Fruit fly (Drosophila melanogaster): ENCODE results near the gene CG14985.

The CG14985 gene

DNA sequence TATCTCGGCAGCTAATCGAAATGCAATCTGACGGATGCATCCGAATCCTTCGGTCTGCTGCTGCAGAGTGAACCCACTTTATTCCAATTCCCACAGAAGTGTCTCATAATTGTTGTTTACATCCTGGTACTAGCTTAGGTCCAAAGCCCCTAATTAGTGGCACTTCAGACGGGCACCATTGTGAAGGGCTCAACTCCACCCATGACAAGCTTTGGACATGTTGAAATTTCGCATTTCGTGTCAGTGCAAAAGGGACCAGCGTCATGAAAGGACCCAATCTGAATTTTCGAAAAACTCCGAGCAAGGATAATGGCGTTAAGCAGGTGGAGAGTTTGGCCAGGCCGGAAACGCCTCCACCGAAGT lies 23.2 kb downstream of the CG14985 start, which contains the start of gene Gr64a:
TSS of gene Gr64a (plus strand) at position 264 of the 363 bp plus-strand sequence.
- TF ChIP-seq Dll (optimal IDR thresholded peaks at IDR 0.05) (no peak), usp (GFP tag; optimal IDR thresholded peaks at IDR 0.05) (no peak), pan (optimal IDR thresholded peaks at IDR 0.05) (no peak), CG8478 (optimal IDR thresholded peaks at IDR 0.05) (no peak), EcR (GFP tag; optimal IDR thresholded peaks at IDR 0.05) (no peak), psq (optimal IDR thresholded peaks at IDR 0.05) (no peak)

DNA sequence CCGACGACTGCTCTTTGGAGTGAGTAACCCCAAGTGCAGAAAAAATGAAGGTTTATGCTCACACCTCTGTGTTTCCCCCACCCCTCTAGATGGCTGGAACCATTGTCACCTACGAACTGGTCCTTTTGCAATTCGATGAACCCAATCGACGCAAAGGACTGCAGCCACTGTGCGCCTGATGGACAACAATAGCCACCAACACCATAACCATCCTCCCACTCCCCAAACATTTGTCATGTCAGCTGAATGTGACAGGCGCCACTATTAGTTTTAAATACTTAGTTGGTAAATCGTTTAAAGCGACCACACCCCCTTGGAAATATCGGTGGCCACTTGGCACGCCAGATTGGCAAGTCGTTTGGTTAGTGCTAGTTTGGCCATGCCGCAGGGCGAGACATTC lies 25.0 kb downstream of the CG14985 start, which contains the start of the genes Gr64b and Gr64c:
TSS of gene Gr64b (plus strand) at position 301 of the 400 bp plus-strand sequence.
TSS of gene Gr64c (plus strand) at position 301 of the 400 bp plus-strand sequence.
- no peak for TF ChIP-seq psq (optimal IDR thresholded peaks at IDR 0.05)
- TF ChIP-seq EcR (GFP tag; optimal IDR thresholded peaks at IDR 0.05), result no peak
- no peak for TF ChIP-seq usp (GFP tag; optimal IDR thresholded peaks at IDR 0.05)
- TF ChIP-seq CG8478 (optimal IDR thresholded peaks at IDR 0.05), result no peak
- TF ChIP-seq Dll (optimal IDR thresholded peaks at IDR 0.05), result no peak
- TF ChIP-seq pan (optimal IDR thresholded peaks at IDR 0.05), result no peak

DNA sequence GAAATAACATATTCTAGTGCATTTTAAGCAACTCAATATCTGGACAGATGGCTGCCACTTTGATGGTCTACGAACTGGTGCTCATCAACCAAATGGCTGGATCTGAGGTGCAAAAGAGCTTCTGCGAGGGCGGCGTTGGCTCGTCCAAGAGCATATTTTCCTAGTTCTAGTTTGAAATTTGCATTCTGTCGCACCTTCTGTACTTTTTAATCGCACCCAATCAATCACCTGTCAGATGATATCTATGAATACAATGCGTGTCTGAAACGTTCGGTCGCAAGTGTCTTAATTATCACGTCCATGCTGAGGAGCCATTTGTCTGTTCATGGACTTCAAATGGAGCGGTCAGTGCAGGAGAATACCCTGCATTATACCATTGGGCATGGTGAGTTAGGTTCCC lies 28.5 kb downstream of the CG14985 start, which contains the start of the genes Gr64d and Gr64e:
TSS of gene Gr64d (plus strand) at position 301 of the 400 bp plus-strand sequence.
TSS of gene Gr64e (plus strand) at position 380 of the 400 bp plus-strand sequence.
- TF ChIP-seq CG8478 (optimal IDR thresholded peaks at IDR 0.05) (no peak), Dll (optimal IDR thresholded peaks at IDR 0.05) (no peak), psq (optimal IDR thresholded peaks at IDR 0.05) (no peak), pan (optimal IDR thresholded peaks at IDR 0.05) (no peak), usp (GFP tag; optimal IDR thresholded peaks at IDR 0.05) (no peak), EcR (GFP tag; optimal IDR thresholded peaks at IDR 0.05) (no peak)

DNA sequence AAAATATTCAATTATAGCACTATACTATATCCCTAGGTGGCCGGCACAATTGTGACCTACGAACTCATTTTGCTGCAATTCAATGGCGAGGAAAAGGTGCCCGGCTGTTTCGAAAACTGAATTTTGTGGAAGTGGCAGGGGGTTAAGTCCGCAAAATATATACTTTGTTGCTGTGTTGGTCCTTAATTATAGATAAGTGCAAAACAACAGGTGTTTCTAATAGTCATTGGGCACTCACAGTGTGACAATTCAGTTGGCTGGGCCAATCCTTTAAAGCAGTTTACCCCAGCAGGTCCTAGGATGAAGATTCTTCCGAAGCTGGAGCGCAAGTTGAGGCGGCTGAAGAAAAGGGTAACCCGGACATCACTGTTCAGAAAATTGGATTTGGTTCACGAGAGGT lies 32.2 kb downstream of the CG14985 start, which contains the start of gene Gr64f:
TSS of gene Gr64f (plus strand) at position 301 of the 400 bp plus-strand sequence.
- TF ChIP-seq Dll (optimal IDR thresholded peaks at IDR 0.05) (no peak), psq (optimal IDR thresholded peaks at IDR 0.05) (no peak)

DNA sequence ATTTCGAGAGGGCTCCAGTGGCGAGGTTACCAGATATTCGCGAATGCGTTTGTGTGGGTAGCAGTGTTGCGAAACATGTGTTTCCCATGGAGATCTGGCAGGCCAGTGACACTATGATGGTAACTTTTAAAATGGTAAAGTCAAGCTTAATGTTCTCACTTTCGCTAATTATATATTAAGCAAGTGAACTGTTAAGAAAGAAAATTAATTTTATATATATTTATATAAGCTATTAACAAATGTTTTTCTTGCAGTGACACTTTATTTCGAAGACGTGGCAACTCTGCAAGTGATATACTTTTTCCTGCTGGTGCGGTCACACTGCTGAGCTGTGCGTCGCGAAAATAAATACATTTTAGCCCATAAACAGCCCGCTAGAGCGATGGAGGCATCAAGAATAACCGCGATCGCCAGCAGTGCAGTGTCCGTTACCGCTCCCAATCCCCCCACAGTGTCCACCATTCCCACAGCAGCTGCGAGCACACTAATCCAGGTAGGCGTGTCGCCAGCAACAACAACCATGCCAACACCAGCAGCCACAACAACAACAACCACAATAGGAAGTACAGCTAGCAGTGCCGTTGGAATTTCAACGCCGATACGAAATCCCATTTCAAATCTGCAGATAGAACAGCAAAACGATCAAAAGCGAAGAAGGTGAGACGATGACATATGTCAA lies 37.1 kb downstream of the CG14985 start, which contains the start of the genes CG11593 and Rcd5:
TSS of gene CG11593 (minus strand) at position 236 of the 679 bp plus-strand sequence.
TSS of gene Rcd5 (plus strand) at position 283 of the 679 bp plus-strand sequence.
- TF ChIP-seq EcR (GFP tag; optimal IDR thresholded peaks at IDR 0.05), result no peak
- no peak for TF ChIP-seq psq (optimal IDR thresholded peaks at IDR 0.05)
- no peak for TF ChIP-seq CG8478 (optimal IDR thresholded peaks at IDR 0.05)
- TF ChIP-seq usp (GFP tag; optimal IDR thresholded peaks at IDR 0.05), result no peak
- TF ChIP-seq Dll (optimal IDR thresholded peaks at IDR 0.05), result no peak
- TF ChIP-seq pan (optimal IDR thresholded peaks at IDR 0.05), result no peak

DNA sequence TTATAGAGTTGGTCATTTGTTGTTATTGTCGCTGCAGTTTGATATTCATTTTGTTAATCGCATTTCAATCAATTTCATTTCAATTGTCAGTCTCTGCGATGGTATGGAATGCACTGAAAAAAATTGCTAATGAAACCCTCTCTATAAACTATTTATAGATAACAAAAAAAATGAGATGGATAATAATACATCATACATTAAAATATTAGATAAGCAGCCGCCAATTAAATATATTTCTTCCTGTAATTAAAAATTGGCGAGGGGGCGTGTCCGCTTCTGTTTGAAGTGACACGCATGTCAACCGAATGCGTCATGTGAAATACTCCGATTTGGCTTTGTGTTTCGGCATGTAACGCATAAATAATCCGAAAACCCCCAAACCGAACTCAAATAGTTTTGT lies 41.2 kb downstream of the CG14985 start:
- no peak for TF ChIP-seq usp (GFP tag; optimal IDR thresholded peaks at IDR 0.05)
- no peak for TF ChIP-seq psq (optimal IDR thresholded peaks at IDR 0.05)
- TF ChIP-seq Dll (optimal IDR thresholded peaks at IDR 0.05), result no peak
- no peak for TF ChIP-seq CG8478 (optimal IDR thresholded peaks at IDR 0.05)
- no peak for TF ChIP-seq EcR (GFP tag; optimal IDR thresholded peaks at IDR 0.05)
- no peak for TF ChIP-seq pan (optimal IDR thresholded peaks at IDR 0.05)

DNA sequence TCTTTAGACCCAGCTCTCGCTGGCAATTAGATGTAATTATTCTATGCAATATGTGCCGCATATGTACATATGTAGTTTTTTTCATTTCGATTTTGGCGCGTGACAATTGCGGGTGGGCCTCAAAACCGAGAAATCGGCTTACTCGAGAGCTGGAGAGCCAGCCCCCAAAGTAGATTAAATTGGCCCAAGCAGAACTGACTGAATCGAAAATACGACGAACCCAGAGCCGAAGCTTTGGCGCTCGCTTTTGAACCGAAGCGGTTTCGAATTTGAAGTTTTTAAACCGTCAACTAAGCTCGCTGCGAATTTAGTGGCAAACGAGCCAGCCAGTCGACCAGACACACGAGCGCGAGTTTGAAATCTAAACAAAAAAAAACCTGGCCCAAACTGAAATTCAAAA lies 43.0 kb downstream of the CG14985 start, which contains the start of gene CG1136:
TSS of gene CG1136 (plus strand) at position 308 of the 400 bp plus-strand sequence.
- TF ChIP-seq CG8478 (optimal IDR thresholded peaks at IDR 0.05) (no peak), psq (optimal IDR thresholded peaks at IDR 0.05) (no peak), usp (GFP tag; optimal IDR thresholded peaks at IDR 0.05) (no peak), Dll (optimal IDR thresholded peaks at IDR 0.05) (no peak), EcR (GFP tag; optimal IDR thresholded peaks at IDR 0.05) (no peak), pan (optimal IDR thresholded peaks at IDR 0.05) (no peak)

DNA sequence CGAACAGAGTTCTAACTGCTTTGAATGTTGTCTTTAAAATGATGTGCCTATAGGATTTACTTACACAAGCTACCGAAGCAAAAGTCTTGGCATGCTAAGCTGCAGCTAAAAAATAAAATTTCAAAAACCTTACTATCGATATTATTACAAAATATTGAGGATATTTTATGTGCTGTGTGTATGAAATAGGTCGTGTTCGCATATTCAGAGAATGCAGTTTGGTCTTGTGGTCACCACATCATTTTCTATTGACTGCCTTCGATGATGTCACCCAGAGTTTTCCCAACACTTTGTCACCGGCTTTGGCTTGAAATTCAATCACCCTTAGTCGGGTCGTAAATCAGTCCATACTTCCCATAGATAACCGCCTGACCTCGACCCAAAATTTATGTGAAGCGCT lies 44.4 kb downstream of the CG14985 start, which contains the start of gene Dpy-30L2:
TSS of gene Dpy-30L2 (minus strand) at position 101 of the 400 bp plus-strand sequence.
- TF ChIP-seq psq (optimal IDR thresholded peaks at IDR 0.05) (no peak), usp (GFP tag; optimal IDR thresholded peaks at IDR 0.05) (no peak), CG8478 (optimal IDR thresholded peaks at IDR 0.05) (no peak), Dll (optimal IDR thresholded peaks at IDR 0.05) (no peak), pan (optimal IDR thresholded peaks at IDR 0.05) (no peak), EcR (GFP tag; optimal IDR thresholded peaks at IDR 0.05) (no peak)

DNA sequence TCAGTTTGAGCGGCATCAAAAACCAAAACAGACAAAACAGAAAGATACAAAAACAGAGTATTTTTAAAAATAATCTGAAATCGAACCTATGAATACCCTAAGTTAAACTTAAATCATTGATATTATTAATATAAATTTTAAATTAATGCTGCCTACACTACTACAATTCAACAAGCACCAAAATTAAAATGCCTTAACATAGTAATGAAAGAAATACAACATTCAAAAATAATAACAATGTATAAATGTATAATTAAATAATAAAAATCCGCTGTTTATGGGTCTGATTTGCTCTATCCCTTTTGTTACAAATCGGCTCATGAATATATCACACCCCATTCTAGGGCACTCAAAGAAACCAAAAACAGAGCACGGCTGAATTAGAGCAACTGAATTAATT lies 45.8 kb downstream of the CG14985 start:
- TF ChIP-seq Dll (optimal IDR thresholded peaks at IDR 0.05), result no peak
- TF ChIP-seq CG8478 (optimal IDR thresholded peaks at IDR 0.05), result no peak
- no peak for TF ChIP-seq EcR (GFP tag; optimal IDR thresholded peaks at IDR 0.05)
- no peak for TF ChIP-seq usp (GFP tag; optimal IDR thresholded peaks at IDR 0.05)
- no peak for TF ChIP-seq pan (optimal IDR thresholded peaks at IDR 0.05)
- TF ChIP-seq psq (optimal IDR thresholded peaks at IDR 0.05), result no peak

DNA sequence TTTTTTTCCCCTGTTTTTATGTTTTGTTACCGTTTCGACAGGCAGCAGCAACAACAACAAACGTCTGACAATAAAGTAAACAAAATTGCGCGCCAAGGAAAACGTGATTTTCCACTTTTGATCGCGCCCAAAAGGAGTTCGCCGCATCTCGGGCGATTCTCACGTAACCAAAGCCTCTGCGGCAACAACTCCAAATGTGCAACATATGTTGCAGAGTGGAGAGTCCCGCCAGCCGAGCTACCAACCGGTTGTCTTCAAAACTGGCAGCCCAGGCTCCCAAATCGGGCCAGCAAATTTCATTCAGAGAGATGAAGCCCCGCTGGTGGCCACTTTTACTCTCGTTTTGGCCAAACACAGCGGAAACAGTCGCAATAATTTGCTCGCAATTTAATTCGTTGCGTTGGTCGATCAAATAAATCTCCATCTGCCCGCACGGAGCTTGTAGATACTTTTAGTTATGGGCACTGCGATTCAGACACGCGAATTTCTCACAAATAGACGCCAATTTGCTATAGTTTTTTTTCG lies 52.2 kb downstream of the CG14985 start:
- no peak for TF ChIP-seq EcR (GFP tag; optimal IDR thresholded peaks at IDR 0.05)
- TF ChIP-seq Dll (optimal IDR thresholded peaks at IDR 0.05), result no peak
- no peak for TF ChIP-seq pan (optimal IDR thresholded peaks at IDR 0.05)
- TF ChIP-seq psq (optimal IDR thresholded peaks at IDR 0.05), result no peak
- no peak for TF ChIP-seq usp (GFP tag; optimal IDR thresholded peaks at IDR 0.05)
- TF ChIP-seq CG8478 (optimal IDR thresholded peaks at IDR 0.05), result no peak
